Fruit fly (Drosophila melanogaster): ENCODE measurements around the gene Rh5.

Rh5 gene

DNA sequence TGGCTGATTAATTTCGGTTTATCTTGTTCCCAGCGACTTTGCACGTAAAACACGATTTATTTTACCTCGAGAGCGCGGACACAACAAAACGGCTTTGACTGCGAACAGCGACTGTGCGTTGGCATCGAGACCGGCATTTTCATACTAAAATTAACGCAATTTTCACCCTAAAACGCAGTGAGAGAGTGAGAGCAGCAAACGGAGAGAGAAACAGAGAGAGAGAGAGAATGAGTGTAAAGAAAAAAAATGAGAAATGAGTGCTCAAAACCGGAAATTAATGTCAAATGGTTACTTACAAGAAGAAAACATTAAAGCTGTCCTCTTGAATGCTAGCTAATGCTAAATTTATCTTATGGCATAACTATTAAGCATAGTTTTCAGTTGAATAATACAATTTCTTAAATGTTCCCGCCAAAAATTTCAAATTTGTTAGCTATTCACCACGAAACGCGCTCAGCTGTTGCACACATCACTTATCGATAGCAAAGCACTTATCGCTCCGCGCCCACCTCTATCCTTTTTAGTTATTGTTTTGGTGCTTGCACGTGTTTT is 48.0 kb downstream of the Rh5 start, which contains the start of the genes JhI-21, RpL7-like and CG34164:
Gene JhI-21, minus strand, starts transcription at position 206 of the 552 bp plus-strand sequence.
Gene RpL7-like, plus strand, starts transcription at position 490 of the 552 bp plus-strand sequence.
Gene CG34164, plus strand, starts transcription at position 512 of the 552 bp plus-strand sequence.
- TF ChIP-seq Sin3A (optimal IDR thresholded peaks at IDR 0.05) (no peak), h (optimal IDR thresholded peaks at IDR 0.05) (no peak), ttk (optimal IDR thresholded peaks at IDR 0.05) (no peak), insv (optimal IDR thresholded peaks at IDR 0.05) (no peak), psq (optimal IDR thresholded peaks at IDR 0.05) (no peak), Myc (optimal IDR thresholded peaks at IDR 0.05) (no peak)
